Worm (Caenorhabditis elegans): ENCODE data around the gene atg-13.
A peak's percentile ranks its signal among the peaks of the same experiment; 100 is the strongest.

Gene atg-13

ce11 chrIII:8163788-8164423, 5.9 kb upstream of the atg-13 start, which contains the start of gene prp-8 (continued):
- TF ChIP-seq rnt-1 (tag; optimal IDR thresholded peaks at IDR 0.05) (peak; percentile 91), fos-1 (tag; optimal IDR thresholded peaks at IDR 0.05) (peak; percentile 67), nhr-71 (tag; optimal IDR thresholded peaks at IDR 0.05) (peak; percentile 92), C04F5.9 (tag; optimal IDR thresholded peaks at IDR 0.05) (peak; percentile 35), efl-1 (optimal IDR thresholded peaks at IDR 0.05) (peak; percentile 85 to 93), efl-1 (GFP tag; optimal IDR thresholded peaks at IDR 0.05 in 1 of 2) (peak; percentile 92 to 99), mab-9 (GFP tag; IDR thresholded peaks at IDR 0.05) (peak; percentile 34; the same call in 1 of the 2 replicates), nhr-47 (tag; optimal IDR thresholded peaks at IDR 0.05) (peak; percentile 84), Y116A8C.19 (tag; optimal IDR thresholded peaks at IDR 0.05; ENCODE audit: borderline replicate concordance) (no peak), dsc-1 (tag; optimal IDR thresholded peaks at IDR 0.05) (peak; percentile 76), lsy-2 (tag; optimal IDR thresholded peaks at IDR 0.05) (peak; percentile 99), ztf-4 (tag; optimal IDR thresholded peaks at IDR 0.05) (peak; percentile 69), jun-1 (tag; optimal IDR thresholded peaks at IDR 0.05) (peak; percentile 79), skn-1 (tag; optimal IDR thresholded peaks at IDR 0.05) (peak; percentile 94), fkh-8 (tag; optimal IDR thresholded peaks at IDR 0.05) (peak; percentile 93), hpl-2 (GFP tag; optimal IDR thresholded peaks at IDR 0.05) (no peak), nhr-76 (tag; optimal IDR thresholded peaks at IDR 0.05) (peak; percentile 13), vab-15 (tag; optimal IDR thresholded peaks at IDR 0.05) (peak; percentile 95), unc-86 (tag; optimal IDR thresholded peaks at IDR 0.05) (peak; percentile 80), tbx-2 (tag; optimal IDR thresholded peaks at IDR 0.05) (peak; percentile 88), snu-23 (GFP tag; optimal IDR thresholded peaks at IDR 0.05) (peak; percentile 94), C34B4.2 (tag; optimal IDR thresholded peaks at IDR 0.05) (no peak), snpc-4 (tag; optimal IDR thresholded peaks at IDR 0.05) (no peak), ztf-11 (tag; optimal IDR thresholded peaks at IDR 0.05) (peak in 1 of 2 experiments; percentile 55), ces-1 (GFP tag; optimal IDR thresholded peaks at IDR 0.05) (no peak), grh-1 (GFP tag; IDR thresholded peaks at IDR 0.05) (peak; percentile 46; the same call in 1 of the 2 replicates), mdl-1 (tag; optimal IDR thresholded peaks at IDR 0.05) (peak in 1 of 2 experiments; percentile 87), unc-62 (GFP tag; optimal IDR thresholded peaks at IDR 0.05) (no peak), sox-4 (tag; optimal IDR thresholded peaks at IDR 0.05) (peak; percentile 55), sptf-1 (tag; optimal IDR thresholded peaks at IDR 0.05) (no peak), tlp-1 (tag; optimal IDR thresholded peaks at IDR 0.05) (no peak), elt-2 (tag; optimal IDR thresholded peaks at IDR 0.05) (peak; percentile 33), egl-27 (tag; optimal IDR thresholded peaks at IDR 0.05) (no peak), ama-1 (optimal IDR thresholded peaks at IDR 0.05) (peak; percentile 51)

ce11 chrIII:8163283-8163682, 5.3 kb upstream of the atg-13 start, which contains the start of gene bath-42:
TSS of gene bath-42 (minus strand) at chrIII:8163383.
- TF ChIP-seq F16B12.6 (tag; optimal IDR thresholded peaks at IDR 0.05) (no peak), ceh-90 (tag; optimal IDR thresholded peaks at IDR 0.05) (no peak), efl-3 (GFP tag; optimal IDR thresholded peaks at IDR 0.05) (no peak), nhr-85 (tag) (no peak), aly-2 (tag; optimal IDR thresholded peaks at IDR 0.05) (no peak), fkh-10 (GFP tag; optimal IDR thresholded peaks at IDR 0.05) (no peak), isw-1 (GFP tag; IDR thresholded peaks at IDR 0.05) (no peak), ces-1 (GFP tag; optimal IDR thresholded peaks at IDR 0.05) (no peak)

ce11 chrIII:8161238-8161637, 3.2 kb upstream of the atg-13 start, which contains the start of gene inpp-5K:
TSS of gene inpp-5K (minus strand) at chrIII:8161338.
- TF ChIP-seq hlh-17 (GFP tag; optimal IDR thresholded peaks at IDR 0.05; ENCODE audit: borderline replicate concordance) (no peak), aly-2 (tag; optimal IDR thresholded peaks at IDR 0.05) (peak; percentile 33)
